Fruit fly (Drosophila melanogaster): Measurements from ENCODE around the gene CG18170.

The CG18170 gene

dm6 chr3L:1579169-1579853 lies 23.4 kb upstream of the CG18170 start (continued):
- no peak for TF ChIP-seq Neu2 (GFP tag; optimal IDR thresholded peaks at IDR 0.05; ENCODE audit: borderline replicate concordance)
- no peak for TF ChIP-seq zf30C (GFP tag; optimal IDR thresholded peaks at IDR 0.05)
- peak; percentile 75 for TF ChIP-seq CG17186 (GFP tag; optimal IDR thresholded peaks at IDR 0.05)
- TF ChIP-seq MESR4 (GFP tag; optimal IDR thresholded peaks at IDR 0.05), result peak; percentile 0
- TF ChIP-seq Oli (tag; optimal IDR thresholded peaks at IDR 0.05), result peak; percentile 64
- peak; percentile 76 for TF ChIP-seq Mes4 (GFP tag; optimal IDR thresholded peaks at IDR 0.05)
- TF ChIP-seq btn (GFP tag; optimal IDR thresholded peaks at IDR 0.05), result peak; percentile 60
- TF ChIP-seq CG13424 (tag; optimal IDR thresholded peaks at IDR 0.05), result peak; percentile 74
- peak; percentile 80 for TF ChIP-seq CG2678 (tag; optimal IDR thresholded peaks at IDR 0.05)
- peak; percentile 34 for TF ChIP-seq grn (GFP tag; optimal IDR thresholded peaks at IDR 0.05)
- peak; percentile 58 for TF ChIP-seq CG17802 (tag; optimal IDR thresholded peaks at IDR 0.05)
- peak; percentile 31 for TF ChIP-seq CG4282 (GFP tag; optimal IDR thresholded peaks at IDR 0.05)
- TF ChIP-seq E2f1 (GFP tag; IDR thresholded peaks at IDR 0.05), result 0 out of 2 replicates have a peak, but pooled peaks have one; percentile 48
- no peak for TF ChIP-seq hbn (GFP tag; IDR thresholded peaks at IDR 0.05; ENCODE audit: partially characterized antibody)
- TF ChIP-seq gce (GFP tag; IDR thresholded peaks at IDR 0.05), result no peak; the same call in 2 of the 3 replicates
- no peak for TF ChIP-seq br (optimal IDR thresholded peaks at IDR 0.05)
- TF ChIP-seq crp (GFP tag; optimal IDR thresholded peaks at IDR 0.05), result peak in 1 of 2 experiments; percentile 27
- 0 out of 2 replicates have a peak, but pooled peaks have one; percentile 24 for TF ChIP-seq ap (GFP tag; IDR thresholded peaks at IDR 0.05)
- peak; percentile 45 for TF ChIP-seq croc (GFP tag; conservative IDR thresholded peaks at IDR 0.05)
- TF ChIP-seq HLHmδ (GFP tag; optimal IDR thresholded peaks at IDR 0.05), result peak; percentile 95
- no peak for TF ChIP-seq CG11247 (GFP tag; IDR thresholded peaks at IDR 0.05)
- peak; percentile 37 for TF ChIP-seq Ets97D (GFP tag; optimal IDR thresholded peaks at IDR 0.05)
- TF ChIP-seq Hmx (GFP tag; optimal IDR thresholded peaks at IDR 0.05), result no peak
- TF ChIP-seq NfI (GFP tag; optimal IDR thresholded peaks at IDR 0.05), result peak; percentile 47
- TF ChIP-seq chinmo (GFP tag; IDR thresholded peaks at IDR 0.05; ENCODE audit: partially characterized antibody), result 0 out of 4 replicates have a peak, but pooled peaks have one; percentile 26
- no peak for TF ChIP-seq CG6175 (GFP tag; IDR thresholded peaks at IDR 0.05)
- TF ChIP-seq Hmr (GFP tag; optimal IDR thresholded peaks at IDR 0.05), result peak; percentile 54
- peak; percentile 85 for TF ChIP-seq CG9727 (GFP tag; optimal IDR thresholded peaks at IDR 0.05)
- TF ChIP-seq mam (GFP tag; optimal IDR thresholded peaks at IDR 0.05), result peak; percentile 35
- peak; percentile 12; the same call in 1 of the 2 replicates for TF ChIP-seq slbo (GFP tag; IDR thresholded peaks at IDR 0.05)
- TF ChIP-seq MBD-R2 (GFP tag; IDR thresholded peaks at IDR 0.05), result peak; percentile 19; the same call in 1 of the 2 replicates
- no peak for TF ChIP-seq HmgD (GFP tag; optimal IDR thresholded peaks at IDR 0.05)
- no peak for TF ChIP-seq CG7928 (GFP tag; optimal IDR thresholded peaks at IDR 0.05)
- 0 out of 2 replicates have a peak, but pooled peaks have one; percentile 4 for TF ChIP-seq Ada2b (GFP tag; IDR thresholded peaks at IDR 0.05)
- peak; percentile 78 for TF ChIP-seq Fer1 (GFP tag; optimal IDR thresholded peaks at IDR 0.05)
- no peak for TF ChIP-seq Nf-YC (tag; optimal IDR thresholded peaks at IDR 0.05)
- no peak for TF ChIP-seq ato (GFP tag; IDR thresholded peaks at IDR 0.05; ENCODE audit: partially characterized antibody)
- TF ChIP-seq bsh (GFP tag; optimal IDR thresholded peaks at IDR 0.05), result peak in 1 of 2 experiments; percentile 80
- TF ChIP-seq CG9876 (GFP tag; optimal IDR thresholded peaks at IDR 0.05), result peak; percentile 44
- peak; percentile 76 for TF ChIP-seq sqz (GFP tag; optimal IDR thresholded peaks at IDR 0.05)
- TF ChIP-seq onecut (GFP tag; IDR thresholded peaks at IDR 0.05), result peak; percentile 68
- TF ChIP-seq row (GFP tag; IDR thresholded peaks at IDR 0.05), result peak; percentile 65
- no peak for TF ChIP-seq Scr (GFP tag; IDR thresholded peaks at IDR 0.05; ENCODE audit: partially characterized antibody)
- TF ChIP-seq ase (GFP tag; IDR thresholded peaks at IDR 0.05), result 0 out of 3 replicates have a peak, but pooled peaks have one; percentile 26
- peak in 1 of 2 experiments; percentile 32 for TF ChIP-seq Eip74EF (GFP tag; optimal IDR thresholded peaks at IDR 0.05)
- no peak for TF ChIP-seq gfzf (GFP tag; optimal IDR thresholded peaks at IDR 0.05)
- peak; percentile 44 for TF ChIP-seq fd96Cb (tag; optimal IDR thresholded peaks at IDR 0.05)
- TF ChIP-seq Lim3 (GFP tag; IDR thresholded peaks at IDR 0.05), result no peak

Data from whole organism, embryonic.